Worm (Caenorhabditis elegans) whole organism, L4 larva: ENCODE results near the gene sfa-1.

ENCODE experiments used
- D1046.2 ChIP-seq: fragments of 200-800 bp; sonication (Bioruptor generic); IDR thresholded peaks from 2 replicates; pipeline ENCODE4 v1.3.6; 2022; ENCODE audit warnings: missing genetic modification characterization, missing compliant biosample characterization
- F10B5.3 ChIP-seq: sonication (generic microtip); optimal IDR thresholded peaks from 2 replicates; lab custom pipeline; 2016; ENCODE audit warnings: mild to moderate bottlenecking, missing genetic modification characterization, missing compliant biosample characterization
- F26F4.8 ChIP-seq: fragments of 200-800 bp; sonication (Bioruptor generic); conservative IDR thresholded peaks from 2 replicates; pipeline ENCODE4 v1.3.6; 2022; ENCODE audit warnings: missing genetic modification characterization, missing compliant biosample characterization
- T26A8.4 ChIP-seq: fragments of 200-800 bp; sonication (Bioruptor generic); IDR thresholded peaks from 2 replicates; pipeline ENCODE4 v1.3.6; 2022; ENCODE audit warnings: missing genetic modification characterization, missing compliant biosample characterization
- Y48G9A.11 ChIP-seq: fragments of 200-800 bp; sonication (Bioruptor generic); IDR thresholded peaks from 2 replicates; pipeline ENCODE4 v1.3.6; 2022; ENCODE audit warnings: missing genetic modification reagents, missing genetic modification characterization, missing compliant biosample characterization
- ZK337.2 ChIP-seq: fragments of 200-800 bp; sonication (Bioruptor generic); IDR thresholded peaks from 2 replicates; pipeline ENCODE4 v1.3.6; 2022; ENCODE audit warnings: missing genetic modification reagents, missing genetic modification characterization, missing compliant biosample characterization
- aha-1 ChIP-seq: fragments of 150-350 bp; peaks from one replicate; lab custom pipeline; 2014; ENCODE audit warnings: missing biosample characterization, missing genetic modification characterization
- aly-2 ChIP-seq: sonication (generic microtip); optimal IDR thresholded peaks from 2 replicates; lab custom pipeline; 2018; ENCODE audit warnings: missing biosample characterization, missing genetic modification characterization
- ama-1 ChIP-seq: fragments of 150-350 bp; optimal IDR thresholded peaks from 2 replicates; lab custom pipeline; 2014; ENCODE audit warnings: inconsistent platforms, mixed read lengths
- arid-1 ChIP-seq: fragments of 200-800 bp; sonication (Bioruptor generic); conservative IDR thresholded peaks from 2 replicates; pipeline ENCODE4 v1.3.6; 2022; ENCODE audit warnings: missing genetic modification reagents, missing genetic modification characterization, missing compliant biosample characterization
- ceh-20 ChIP-seq: fragments of 200-800 bp; sonication (Bioruptor generic); IDR thresholded peaks from 2 replicates; pipeline ENCODE4 v1.3.6; 2022; ENCODE audit warnings: missing genetic modification reagents, missing genetic modification characterization, missing compliant biosample characterization
- ceh-32 ChIP-seq: sonication (generic microtip); optimal IDR thresholded peaks from 2 replicates; lab custom pipeline; 2016; ENCODE audit warnings: mild to moderate bottlenecking, missing genetic modification characterization, missing compliant biosample characterization; ENCODE audit not compliant: poor library complexity
- ceh-62 ChIP-seq: sonication (generic microtip); optimal IDR thresholded peaks from 2 replicates; lab custom pipeline; 2017; ENCODE audit warnings: missing biosample characterization, missing genetic modification characterization
- ctbp-1 ChIP-seq: fragments of 200-800 bp; sonication (Bioruptor generic); IDR thresholded peaks from 2 replicates; pipeline ENCODE4 v1.3.6; 2022; ENCODE audit warnings: missing genetic modification reagents, missing genetic modification characterization, missing compliant biosample characterization
- daf-12 ChIP-seq: fragments of 150-350 bp; optimal IDR thresholded peaks from 2 replicates; lab custom pipeline; 2014; ENCODE audit warnings: missing biosample characterization, missing genetic modification reagents, missing genetic modification characterization
- daf-19 ChIP-seq: fragments of 200-800 bp; sonication (Bioruptor generic); conservative IDR thresholded peaks from 2 replicates; pipeline ENCODE4 v1.3.6; 2022; ENCODE audit warnings: missing genetic modification characterization, missing compliant biosample characterization
- dmd-6 ChIP-seq: fragments of 200-800 bp; sonication (Bioruptor generic); IDR thresholded peaks from 2 replicates; pipeline ENCODE4 v1.3.6; 2022; ENCODE audit warnings: missing genetic modification reagents, missing genetic modification characterization, missing compliant biosample characterization
- duxl-1 ChIP-seq: sonication (generic microtip); optimal IDR thresholded peaks from 2 replicates; lab custom pipeline; 2016; ENCODE audit warnings: mild to moderate bottlenecking, missing genetic modification characterization, moderate library complexity, missing compliant biosample characterization; ENCODE audit not compliant: poor library complexity
- egl-43 ChIP-seq: fragments of 200-800 bp; sonication (Bioruptor generic); IDR thresholded peaks from 2 replicates; pipeline ENCODE4 v1.3.6; 2022; ENCODE audit warnings: missing genetic modification reagents, missing genetic modification characterization, missing compliant biosample characterization
- fkh-10 ChIP-seq: fragments of 150-350 bp; optimal IDR thresholded peaks from 2 replicates; lab custom pipeline; 2014; ENCODE audit warnings: missing biosample characterization, missing genetic modification reagents, missing genetic modification characterization
- hif-1 ChIP-seq, 2 experiments: sonication (generic microtip); optimal IDR thresholded peaks; 2 replicates each; lab custom pipeline; 2016 to 2017; ENCODE audit warnings: missing compliant biosample characterization in 2 of 2, missing genetic modification characterization in 2 of 2, missing genetic modification reagents in 2 of 2, missing genotype in 2 of 2, mild to moderate bottlenecking in 1 of 2
- jun-1 ChIP-seq: fragments of 150-350 bp; optimal IDR thresholded peaks from 2 replicates; lab custom pipeline; 2014; ENCODE audit warnings: missing biosample characterization, missing genetic modification reagents, missing genetic modification characterization
- lim-7 ChIP-seq: fragments of 200-800 bp; sonication (Bioruptor generic); IDR thresholded peaks from 2 replicates; pipeline ENCODE4 v1.3.6; 2022; ENCODE audit warnings: missing genetic modification characterization, missing compliant biosample characterization
- lin-1 ChIP-seq: fragments of 200-800 bp; sonication (Bioruptor generic); IDR thresholded peaks from 2 replicates; pipeline ENCODE4 v1.3.6; 2022; ENCODE audit warnings: missing genetic modification reagents, missing genetic modification characterization, missing compliant biosample characterization
- lin-13 ChIP-seq: fragments of 150-350 bp; optimal IDR thresholded peaks from 2 replicates; lab custom pipeline; 2014; ENCODE audit warnings: missing biosample characterization, missing genetic modification reagents, missing genetic modification characterization
- lin-15B ChIP-seq: fragments of 150-350 bp; sonication (generic microtip); optimal IDR thresholded peaks from 3 replicates; lab custom pipeline; 2014; ENCODE audit warnings: missing biosample characterization, missing genetic modification characterization
- lin-39 ChIP-seq: fragments of 150-350 bp; optimal IDR thresholded peaks from 2 replicates; lab custom pipeline; 2014; ENCODE audit warnings: missing biosample characterization, missing genetic modification reagents, missing genetic modification characterization
- lir-3 ChIP-seq: sonication (generic microtip); optimal IDR thresholded peaks from 2 replicates; lab custom pipeline; 2016; ENCODE audit warnings: mild to moderate bottlenecking, missing genetic modification characterization, missing compliant biosample characterization
- lsy-2 ChIP-seq, 2 experiments: fragments of 150-350 bp in 1 of 2; sonication (generic microtip) in 1 of 2; optimal IDR thresholded peaks; 2 replicates each; lab custom pipeline; 2014 to 2017; ENCODE audit warnings: missing biosample characterization in 2 of 2, missing genetic modification characterization in 2 of 2
- madf-5 ChIP-seq, 2 experiments: fragments of 200-800 bp; sonication (Bioruptor generic); IDR thresholded peaks; 2 replicates each; pipeline ENCODE4 v1.3.6; 2022; ENCODE audit warnings: missing compliant biosample characterization in 2 of 2, missing genetic modification characterization in 2 of 2
- mdt-29 ChIP-seq: fragments of 200-800 bp; sonication (Bioruptor generic); IDR thresholded peaks from 2 replicates; pipeline ENCODE4 v1.3.6; 2022; ENCODE audit warnings: missing genetic modification reagents, missing genetic modification characterization, missing compliant biosample characterization
- mxl-2 ChIP-seq: fragments of 200-800 bp; sonication (Bioruptor generic); conservative IDR thresholded peaks from 2 replicates; pipeline ENCODE4 v1.3.6; 2022; ENCODE audit warnings: missing genetic modification reagents, missing genetic modification characterization, missing compliant biosample characterization
- nhr-111 ChIP-seq: fragments of 200-800 bp; sonication (Bioruptor generic); optimal IDR thresholded peaks from 2 replicates; lab custom pipeline; 2018; ENCODE audit warnings: mild to moderate bottlenecking, missing genetic modification characterization, missing compliant biosample characterization
- nhr-28 ChIP-seq: fragments of 150-350 bp; optimal IDR thresholded peaks from 2 replicates; lab custom pipeline; 2014; ENCODE audit warnings: missing biosample characterization, missing genetic modification characterization
- nhr-76 ChIP-seq: fragments of 150-350 bp; optimal IDR thresholded peaks from 2 replicates; lab custom pipeline; 2014; ENCODE audit warnings: missing biosample characterization, missing genetic modification characterization
- pqm-1 ChIP-seq: sonication (generic microtip); optimal IDR thresholded peaks from 2 replicates; lab custom pipeline; 2017; ENCODE audit warnings: missing biosample characterization, missing genetic modification characterization
- rbr-2 ChIP-seq: sonication (generic microtip); optimal IDR thresholded peaks from 2 replicates; lab custom pipeline; 2016; ENCODE audit warnings: missing genotype, missing genetic modification characterization, missing compliant biosample characterization
- saeg-2 ChIP-seq: fragments of 200-800 bp; sonication (Bioruptor generic); IDR thresholded peaks from 2 replicates; pipeline ENCODE4 v1.3.6; 2022; ENCODE audit warnings: missing genetic modification reagents, missing genetic modification characterization, missing compliant biosample characterization
- set-16 ChIP-seq: fragments of 200-800 bp; sonication (Bioruptor generic); IDR thresholded peaks from 2 replicates; pipeline ENCODE4 v1.3.6; 2022; ENCODE audit warnings: missing genetic modification reagents, missing genetic modification characterization, missing compliant biosample characterization
- snpc-1.2 ChIP-seq: fragments of 200-800 bp; sonication (Bioruptor generic); IDR thresholded peaks from 2 replicates; pipeline ENCODE4 v1.3.6; 2022; ENCODE audit warnings: missing genetic modification reagents, missing genetic modification characterization, missing compliant biosample characterization
- spr-3 ChIP-seq: fragments of 200-800 bp; sonication (Bioruptor generic); optimal IDR thresholded peaks from 2 replicates; lab custom pipeline; 2018; ENCODE audit warnings: mild to moderate bottlenecking, missing genetic modification characterization, missing compliant biosample characterization
- unc-39 ChIP-seq: sonication (generic microtip); optimal IDR thresholded peaks from 2 replicates; lab custom pipeline; 2017; ENCODE audit warnings: missing biosample characterization, missing genetic modification characterization
- unc-62 ChIP-seq, 3 experiments: fragments of 150-350 bp in 1 of 3; sonication (generic microtip); optimal IDR thresholded peaks in 2 of 3; peaks in 1 of 3; 1 replicate in 1 of 3; 2 replicates in 2 of 3; lab custom pipeline; 2014 to 2017; ENCODE audit warnings: missing biosample characterization in 3 of 3, missing genetic modification characterization in 3 of 3, missing genetic modification reagents in 3 of 3, missing genotype in 1 of 3
- zfp-2 ChIP-seq: sonication (generic microtip); optimal IDR thresholded peaks from 2 replicates; lab custom pipeline; 2016; ENCODE audit warnings: mild to moderate bottlenecking, missing genetic modification characterization, missing compliant biosample characterization
- ztf-7 ChIP-seq: fragments of 150-350 bp; optimal IDR thresholded peaks from 2 replicates; lab custom pipeline; 2014; ENCODE audit warnings: missing biosample characterization, missing genetic modification characterization

The sfa-1 gene

DNA sequence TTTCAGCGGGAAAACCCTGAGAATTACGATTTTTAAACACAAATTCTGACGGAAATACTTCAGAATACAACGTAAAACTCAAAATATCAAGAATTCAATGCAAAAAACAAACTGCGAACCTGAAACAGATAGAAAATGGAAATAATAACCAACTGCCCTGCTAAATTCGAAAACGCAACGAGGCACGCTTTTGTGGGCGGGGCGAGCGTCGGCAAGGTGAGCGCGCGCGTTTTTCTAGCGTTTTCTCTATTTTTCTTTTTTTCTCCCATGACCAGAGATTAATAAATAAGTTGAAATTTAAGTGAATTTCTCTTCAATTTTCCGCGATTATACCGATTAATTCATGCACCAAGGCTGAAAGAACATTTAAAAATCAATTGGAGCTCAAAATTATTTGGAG, 7.8 kb upstream of the sfa-1 start, which contains the start of gene uaf-2 (continued):
- TF ChIP-seq lir-3 (tag; lab: Kevin White, UChicago) (no peak), arid-1 (GFP tag; lab: Robert Waterston, UW) (no peak), ctbp-1 (no peak), lin-1 (GFP tag; lab: Robert Waterston, UW) (no peak), F10B5.3 (tag; lab: Kevin White, UChicago) (no peak), nhr-28 (tag; lab: Kevin White, UChicago) (no peak), duxl-1 (tag; lab: Kevin White, UChicago) (no peak), lsy-2 (tag; optimal IDR thresholded peaks at IDR 0.05; lab: Kevin White, UChicago) (no peak), lin-15B (tag; lab: Kevin White, UChicago) (no peak), jun-1 (tag; lab: Kevin White, UChicago) (no peak), lin-13 (GFP tag; lab: Kevin White, UChicago) (no peak), rbr-2 (tag; lab: Kevin White, UChicago) (peak; percentile 17), spr-3 (GFP tag; lab: Kevin White, UChicago) (no peak), T26A8.4 (no peak), mxl-2 (GFP tag; lab: Robert Waterston, UW) (no peak), dmd-6 (no peak), zfp-2 (tag; lab: Kevin White, UChicago) (no peak), nhr-111 (GFP tag; lab: Kevin White, UChicago) (no peak), set-16 (GFP tag; lab: Robert Waterston, UW) (no peak), aly-2 (no peak), daf-12 (tag; lab: Kevin White, UChicago) (no peak), snpc-1.2 (GFP tag; lab: Robert Waterston, UW) (peak; percentile 36)

DNA sequence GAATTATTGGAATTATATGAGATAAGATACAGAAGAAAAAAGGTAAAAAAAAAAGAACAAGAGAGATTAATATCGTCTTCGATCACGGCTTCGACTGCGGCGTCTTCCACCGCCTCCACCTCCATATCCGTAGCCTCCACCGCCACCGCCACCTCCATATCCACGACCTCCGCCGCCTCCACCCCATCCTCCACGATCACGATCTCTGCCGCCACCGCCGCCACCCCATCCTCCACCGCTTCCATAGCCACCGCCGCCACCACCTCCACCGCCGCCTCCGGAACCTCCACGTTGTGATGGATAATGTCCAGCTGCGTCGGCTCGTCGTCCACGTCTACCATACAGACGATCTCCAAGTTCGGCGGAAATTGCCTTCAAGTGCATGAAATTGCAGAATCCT, 6.0 kb upstream of the sfa-1 start:
- TF ChIP-seq saeg-2 (GFP tag; lab: Robert Waterston, UW) = no peak
- TF ChIP-seq arid-1 (GFP tag; lab: Robert Waterston, UW) = no peak
- peak; percentile 98 for TF ChIP-seq set-16 (GFP tag; lab: Robert Waterston, UW)
- 0 out of 2 replicates have a peak, but pooled peaks have one; percentile 1 for TF ChIP-seq mdt-29 (GFP tag; lab: Robert Waterston, UW)
- TF ChIP-seq, all 104 proteins: peak for 2

- TF ChIP-seq ceh-62 (tag; lab: Kevin White, UChicago) = no peak
- TF ChIP-seq aha-1 (tag; lab: Kevin White, UChicago) = no peak
- no peak for TF ChIP-seq lin-15B (tag; lab: Kevin White, UChicago)
- TF ChIP-seq D1046.2 (GFP tag; lab: Robert Waterston, UW) = 0 out of 2 replicates have a peak, but pooled peaks have one; percentile 54
- TF ChIP-seq ama-1 (lab: Kevin White, UChicago) = peak; percentile 73
- no peak for TF ChIP-seq nhr-111 (GFP tag; lab: Kevin White, UChicago)
- TF ChIP-seq unc-62 (GFP tag; optimal IDR thresholded peaks at IDR 0.05 in 1 of 2; lab: Kevin White, UChicago) = no peak
- TF ChIP-seq unc-62 (tag; optimal IDR thresholded peaks at IDR 0.05; lab: Kevin White, UChicago) = no peak
- no peak for TF ChIP-seq ceh-20
- 0 out of 2 replicates have a peak, but pooled peaks have one; percentile 53 for TF ChIP-seq lim-7 (GFP tag; lab: Robert Waterston, UW)
- no peak for TF ChIP-seq fkh-10
- TF ChIP-seq mdt-29 (GFP tag; lab: Robert Waterston, UW) = 0 out of 2 replicates have a peak, but pooled peaks have one; percentile 12
- peak; percentile 47; the same call in 1 of the 2 replicates for TF ChIP-seq Y48G9A.11 (GFP tag; lab: Robert Waterston, UW)
- peak; percentile 22; the same call in 1 of the 2 replicates for TF ChIP-seq snpc-1.2 (GFP tag; lab: Robert Waterston, UW)
Observed at ce11 chrIV:17116345-17116744, 5.6 kb upstream of the sfa-1 start, which contains the start of gene cyn-13. TSS of gene cyn-13 (minus strand) at chrIV:17116657.

DNA sequence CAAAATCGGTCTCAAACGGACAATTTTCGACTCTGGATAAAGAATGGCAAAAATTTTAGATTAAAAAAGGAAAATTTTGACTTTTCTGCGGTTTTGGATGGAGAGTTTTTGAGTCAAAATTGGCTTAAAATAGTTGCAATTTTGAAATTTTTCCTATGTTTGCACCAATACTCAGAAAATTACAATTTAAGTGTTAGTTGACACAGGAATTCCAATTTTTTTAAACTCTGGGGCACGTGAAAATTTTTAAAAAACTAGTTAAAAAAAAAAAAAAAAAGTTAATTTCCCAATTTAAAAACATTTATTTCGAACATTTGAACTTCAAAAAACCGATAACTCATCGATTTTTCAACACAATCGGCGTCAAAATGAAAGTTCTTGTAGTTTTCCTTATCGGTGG, 1.0 kb upstream of the sfa-1 start, which contains the start of gene Y116A8C.33:
Y116A8C.33 (plus strand) TSS at position 301 of the 400 bp plus-strand sequence.
- TF ChIP-seq F26F4.8 (GFP tag; lab: Robert Waterston, UW) (no peak), madf-5 (GFP tag; IDR thresholded peaks at IDR 0.05; lab: Robert Waterston, UW) (no peak), ZK337.2 (GFP tag; lab: Robert Waterston, UW) (no peak), unc-39 (tag; lab: Kevin White, UChicago) (no peak), lin-39 (tag; lab: Kevin White, UChicago) (no peak), ztf-7 (tag; lab: Kevin White, UChicago) (no peak), daf-19 (GFP tag; lab: Robert Waterston, UW) (no peak), nhr-76 (no peak), ceh-32 (tag; lab: Kevin White, UChicago) (no peak), dmd-6 (no peak), egl-43 (GFP tag; lab: Robert Waterston, UW) (no peak), lim-7 (GFP tag; lab: Robert Waterston, UW) (no peak), hif-1 (tag; optimal IDR thresholded peaks at IDR 0.05; lab: Kevin White, UChicago) (no peak), jun-1 (tag; lab: Kevin White, UChicago) (no peak), pqm-1 (tag; lab: Kevin White, UChicago) (no peak)
